Fruit fly (Drosophila melanogaster) whole organism, embryonic: Measurements from ENCODE around the gene CG7276.
A peak's percentile ranks its signal among the peaks of the same experiment; 100 is the strongest.

ENCODE experiments used
- Atf-2 ChIP-seq: fragments of 200-800 bp; sonication (Bioruptor generic); optimal IDR thresholded peaks from 2 replicates; lab custom pipeline; 2016; ENCODE audit warnings: missing biosample characterization, missing genetic modification characterization
- Bdp1 ChIP-seq: fragments of 200-800 bp; sonication (Bioruptor generic); optimal IDR thresholded peaks from 3 replicates; lab custom pipeline; 2016; ENCODE audit warnings: missing biosample characterization, missing genetic modification characterization
- CG11093 ChIP-seq: fragments of 200-800 bp; sonication (Bioruptor generic); IDR thresholded peaks from 3 replicates; pipeline ENCODE4 v1.3.6; 2022; ENCODE audit warnings: missing biosample characterization, missing genetic modification characterization
- CG11695 ChIP-seq: fragments of 200-800 bp; sonication (Bioruptor generic); IDR thresholded peaks from 3 replicates; pipeline ENCODE4 v1.3.6; 2022; ENCODE audit warnings: missing biosample characterization, missing genetic modification characterization
- CG14014 ChIP-seq: fragments of 200-800 bp; sonication (Bioruptor generic); IDR thresholded peaks from 2 replicates; pipeline ENCODE4 v1.3.6; 2022; ENCODE audit warnings: missing biosample characterization, missing genetic modification characterization
- CG1603 ChIP-seq: fragments of 200-800 bp; sonication (Bioruptor generic); optimal IDR thresholded peaks from 2 replicates; lab custom pipeline; 2019; ENCODE audit warnings: missing biosample characterization, mild to moderate bottlenecking, missing genetic modification characterization, moderate library complexity
- CG16779 ChIP-seq: fragments of 200-800 bp; sonication (Bioruptor generic); IDR thresholded peaks from 2 replicates; pipeline ENCODE4 v1.3.6; 2022; ENCODE audit warnings: missing biosample characterization, missing genetic modification characterization
- CG17359 ChIP-seq: fragments of 200-800 bp; sonication (Bioruptor generic); optimal IDR thresholded peaks from 3 replicates; lab custom pipeline; 2018; ENCODE audit warnings: missing biosample characterization, mild to moderate bottlenecking, missing genetic modification characterization, moderate library complexity
- CG17612 ChIP-seq: fragments of 200-800 bp; sonication (Bioruptor generic); IDR thresholded peaks from 2 replicates; pipeline ENCODE4 v1.3.6; 2022; ENCODE audit warnings: missing biosample characterization, missing genetic modification characterization
- CG17829 ChIP-seq: fragments of 200-800 bp; optimal IDR thresholded peaks from 2 replicates; lab custom pipeline; 2019; ENCODE audit warnings: missing biosample characterization, mild to moderate bottlenecking, missing genetic modification characterization, moderate library complexity
- CG17912 ChIP-seq: fragments of 200-800 bp; sonication (Bioruptor generic); optimal IDR thresholded peaks from 2 replicates; lab custom pipeline; 2018; ENCODE audit warnings: missing biosample characterization, mild to moderate bottlenecking, missing genetic modification characterization
- CG2199 ChIP-seq: fragments of 200-800 bp; sonication (Bioruptor generic); IDR thresholded peaks from 3 replicates; pipeline ENCODE4 v1.3.6; 2022; ENCODE audit warnings: missing biosample characterization, missing genetic modification characterization
- CG2678 ChIP-seq: fragments of 200-800 bp; sonication (Bioruptor generic); optimal IDR thresholded peaks from 3 replicates; lab custom pipeline; 2019; ENCODE audit warnings: missing biosample characterization, mild to moderate bottlenecking, missing genetic modification characterization, moderate library complexity
- CG31365 ChIP-seq: fragments of 200-800 bp; sonication (Bioruptor generic); optimal IDR thresholded peaks from 2 replicates; lab custom pipeline; 2018; ENCODE audit warnings: missing biosample characterization, mild to moderate bottlenecking, missing genetic modification characterization
- CG3407 ChIP-seq: fragments of 200-800 bp; sonication (Bioruptor generic); optimal IDR thresholded peaks from 2 replicates; lab custom pipeline; 2018; ENCODE audit warnings: missing biosample characterization, mild to moderate bottlenecking, missing genetic modification characterization
- CG3838 ChIP-seq: fragments of 200-800 bp; sonication (Bioruptor generic); optimal IDR thresholded peaks from 3 replicates; lab custom pipeline; 2016; ENCODE audit warnings: missing biosample characterization, missing genetic modification characterization
- CG4360 ChIP-seq: fragments of 200-800 bp; sonication (Bioruptor generic); IDR thresholded peaks from 2 replicates; pipeline ENCODE4 v1.3.6; 2022; ENCODE audit warnings: missing biosample characterization, missing genetic modification characterization
- CG7372 ChIP-seq: fragments of 200-800 bp; sonication (Bioruptor generic); IDR thresholded peaks from 2 replicates; pipeline ENCODE4 v1.3.6; 2022; ENCODE audit warnings: missing biosample characterization, missing genetic modification characterization
- CG7987 ChIP-seq: fragments of 200-800 bp; sonication (Bioruptor generic); optimal IDR thresholded peaks from 2 replicates; lab custom pipeline; 2018; ENCODE audit warnings: missing biosample characterization, mild to moderate bottlenecking, missing genetic modification characterization, moderate library complexity
- CG8478 ChIP-seq: fragments of >200 bp; optimal IDR thresholded peaks from 2 replicates; lab custom pipeline; 2018
- D19B ChIP-seq: fragments of 200-800 bp; sonication (Bioruptor generic); optimal IDR thresholded peaks from 2 replicates; lab custom pipeline; 2017; ENCODE audit warnings: missing biosample characterization, mild to moderate bottlenecking, missing genetic modification characterization
- Dll ChIP-seq: fragments of 200-800 bp; sonication (Bioruptor generic); IDR thresholded peaks from 4 replicates; pipeline ENCODE4 v1.3.6; 2022; ENCODE audit warnings: missing biosample characterization, missing genetic modification characterization; ENCODE audit not compliant: partially characterized antibody
- Fer2 ChIP-seq: fragments of 200-800 bp; sonication (Bioruptor generic); optimal IDR thresholded peaks from 2 replicates; lab custom pipeline; 2018; ENCODE audit warnings: missing biosample characterization, mild to moderate bottlenecking, missing genetic modification characterization, moderate library complexity
- Gsc ChIP-seq: fragments of 200-800 bp; sonication (Bioruptor generic); IDR thresholded peaks from 2 replicates; pipeline ENCODE4 v1.3.6; 2022; ENCODE audit warnings: missing biosample characterization, missing genetic modification characterization
- Lhr ChIP-seq: fragments of 200-800 bp; sonication (Bioruptor generic); optimal IDR thresholded peaks from 3 replicates; lab custom pipeline; 2017; ENCODE audit warnings: mild to moderate bottlenecking, missing biosample characterization, missing genetic modification reagents, missing genetic modification characterization
- Mad ChIP-seq: fragments of 200-800 bp; sonication (Bioruptor generic); optimal IDR thresholded peaks from 2 replicates; lab custom pipeline; 2016; ENCODE audit warnings: missing biosample characterization, missing genetic modification characterization
- Meics ChIP-seq: fragments of 200-800 bp; sonication (Bioruptor generic); optimal IDR thresholded peaks from 2 replicates; lab custom pipeline; 2017; ENCODE audit warnings: missing biosample characterization, mild to moderate bottlenecking, missing genetic modification characterization
- Myb ChIP-seq: fragments of 200-800 bp; sonication (Bioruptor generic); optimal IDR thresholded peaks from 2 replicates; lab custom pipeline; 2016; ENCODE audit warnings: missing biosample characterization, missing genetic modification characterization
- Nf-YA ChIP-seq: fragments of 200-800 bp; sonication (Bioruptor generic); IDR thresholded peaks from 2 replicates; pipeline ENCODE4 v1.3.6; 2022; ENCODE audit warnings: missing biosample characterization, missing genetic modification characterization
- PHDP ChIP-seq: fragments of 200-800 bp; sonication (Bioruptor generic); optimal IDR thresholded peaks from 3 replicates; lab custom pipeline; 2018; ENCODE audit warnings: missing biosample characterization, mild to moderate bottlenecking, missing genetic modification characterization, moderate library complexity
- Poxn ChIP-seq: fragments of 200-800 bp; sonication (Bioruptor generic); IDR thresholded peaks from 2 replicates; pipeline ENCODE4 v1.3.6; 2022; ENCODE audit warnings: missing biosample characterization, missing genetic modification characterization
- Ptx1 ChIP-seq: fragments of 200-800 bp; sonication (Bioruptor generic); IDR thresholded peaks from 2 replicates; pipeline ENCODE4 v1.3.6; 2022; ENCODE audit warnings: missing biosample characterization, missing genetic modification characterization
- Spps ChIP-seq: fragments of 200-800 bp; sonication (Bioruptor generic); optimal IDR thresholded peaks from 2 replicates; lab custom pipeline; 2018; ENCODE audit warnings: missing biosample characterization, mild to moderate bottlenecking, missing genetic modification characterization
- Taf1 ChIP-seq: fragments of 200-800 bp; sonication (Bioruptor generic); IDR thresholded peaks from 2 replicates; pipeline ENCODE4 v1.3.6; 2022; ENCODE audit warnings: missing biosample characterization, missing genetic modification characterization
- Usf ChIP-seq: fragments of 200-800 bp; sonication (Bioruptor generic); optimal IDR thresholded peaks from 2 replicates; lab custom pipeline; 2017; ENCODE audit warnings: missing genotype, missing biosample characterization, missing genetic modification characterization
- bab2 ChIP-seq: fragments of 200-800 bp; sonication (Bioruptor generic); optimal IDR thresholded peaks from 2 replicates; lab custom pipeline; 2016; ENCODE audit warnings: missing biosample characterization, missing genetic modification characterization
- btn ChIP-seq: fragments of 200-800 bp; sonication (Bioruptor generic); optimal IDR thresholded peaks from 2 replicates; lab custom pipeline; 2016; ENCODE audit warnings: missing biosample characterization, missing genetic modification characterization
- dati ChIP-seq: fragments of 200-800 bp; sonication (Bioruptor generic); IDR thresholded peaks from 2 replicates; pipeline ENCODE4 v1.3.6; 2022; ENCODE audit warnings: missing biosample characterization, missing genetic modification characterization
- eyg ChIP-seq: fragments of 200-800 bp; sonication (Bioruptor generic); optimal IDR thresholded peaks from 3 replicates; lab custom pipeline; 2016; ENCODE audit warnings: missing biosample characterization, missing genetic modification characterization
- fd102C ChIP-seq: fragments of 200-800 bp; sonication (Bioruptor generic); optimal IDR thresholded peaks from 2 replicates; lab custom pipeline; 2018; ENCODE audit warnings: missing biosample characterization, mild to moderate bottlenecking, missing genetic modification characterization, moderate library complexity
- fd64A ChIP-seq: fragments of 200-800 bp; sonication (Bioruptor generic); optimal IDR thresholded peaks from 3 replicates; lab custom pipeline; 2018; ENCODE audit warnings: missing biosample characterization, mild to moderate bottlenecking, missing genetic modification characterization
- hth ChIP-seq: fragments of >200 bp; optimal IDR thresholded peaks from 2 replicates; lab custom pipeline; 2017; ENCODE audit warnings: inconsistent platforms
- lola ChIP-seq, 3 experiments: fragments of >200 bp in 2 of 3; fragments of 200-800 bp in 1 of 3; sonication (Bioruptor generic) in 1 of 3; optimal IDR thresholded peaks; 2 replicates each; lab custom pipeline; 2017 to 2019; ENCODE audit warnings: missing biosample characterization in 3 of 3, missing genetic modification characterization in 3 of 3, mild to moderate bottlenecking in 1 of 3, moderate library complexity in 1 of 3
- onecut ChIP-seq: fragments of 200-800 bp; sonication (Bioruptor generic); IDR thresholded peaks from 2 replicates; pipeline ENCODE4 v1.3.6; 2022; ENCODE audit warnings: missing biosample characterization, missing genetic modification characterization
- peb ChIP-seq: fragments of 200-800 bp; sonication (Bioruptor generic); IDR thresholded peaks from 2 replicates; pipeline ENCODE4 v1.3.6; 2022; ENCODE audit warnings: missing biosample characterization, missing genetic modification characterization
- pho ChIP-seq: fragments of 200-800 bp; sonication (Bioruptor generic); optimal IDR thresholded peaks from 2 replicates; lab custom pipeline; 2016; ENCODE audit warnings: missing biosample characterization, missing genetic modification characterization
- pita ChIP-seq: fragments of 200-800 bp; sonication (Bioruptor generic); optimal IDR thresholded peaks from 2 replicates; lab custom pipeline; 2017; ENCODE audit warnings: missing biosample characterization, mild to moderate bottlenecking, missing genetic modification characterization
- psq ChIP-seq: fragments of 200-800 bp; sonication (Bioruptor generic); optimal IDR thresholded peaks from 2 replicates; lab custom pipeline; 2017; ENCODE audit warnings: missing biosample characterization, missing genetic modification characterization
- sd ChIP-seq: fragments of 200-800 bp; sonication (Bioruptor generic); optimal IDR thresholded peaks from 3 replicates; lab custom pipeline; 2018; ENCODE audit warnings: missing biosample characterization, mild to moderate bottlenecking, missing genetic modification characterization, moderate library complexity
- slp2 ChIP-seq: fragments of 200-800 bp; sonication (Bioruptor generic); optimal IDR thresholded peaks from 2 replicates; lab custom pipeline; 2016; ENCODE audit warnings: missing biosample characterization, missing genetic modification characterization
- toy ChIP-seq: fragments of 200-800 bp; sonication (Bioruptor generic); IDR thresholded peaks from 2 replicates; pipeline ENCODE4 v1.3.6; 2022; ENCODE audit warnings: missing biosample characterization, missing genetic modification characterization
- trh ChIP-seq: fragments of 200-800 bp; sonication (Bioruptor generic); optimal IDR thresholded peaks from 2 replicates; lab custom pipeline; 2016; ENCODE audit warnings: missing biosample characterization, missing genetic modification characterization
- zf30C ChIP-seq: fragments of 200-800 bp; sonication (Bioruptor generic); optimal IDR thresholded peaks from 3 replicates; lab custom pipeline; 2018; ENCODE audit warnings: missing biosample characterization, mild to moderate bottlenecking, missing genetic modification characterization

The CG7276 gene

dm6 chr3L:15514405-15514804 is 16.4 kb downstream of the CG7276 start (continued):
- TF ChIP-seq Gsc (GFP tag; lab: Robert Waterston, UW) (no peak), CG17829 (tag; lab: Kevin White, UChicago) (no peak), CG7372 (no peak), Dll (GFP tag; lab: Robert Waterston, UW) (peak; percentile 61), CG11093 (GFP tag; lab: Robert Waterston, UW) (no peak), CG2199 (peak; percentile 40; the same call in 1 of the 3 replicates), onecut (GFP tag; lab: Robert Waterston, UW) (no peak), CG4360 (GFP tag; lab: Robert Waterston, UW) (no peak), btn (GFP tag; lab: Kevin White, UChicago) (no peak), sd (tag; lab: Kevin White, UChicago) (peak; percentile 90), CG14014 (peak; percentile 20; the same call in 1 of the 2 replicates), Spps (tag; lab: Kevin White, UChicago) (no peak), Fer2 (tag; lab: Kevin White, UChicago) (no peak), Meics (no peak), CG17912 (GFP tag; lab: Kevin White, UChicago) (no peak), CG3838 (no peak), CG17612 (GFP tag; lab: Robert Waterston, UW) (no peak), CG11695 (peak; percentile 26; the same call in 1 of the 3 replicates), CG7987 (GFP tag; lab: Kevin White, UChicago) (peak; percentile 58), Myb (GFP tag; lab: Kevin White, UChicago) (no peak), Usf (GFP tag; lab: Kevin White, UChicago) (no peak), PHDP (no peak), psq (GFP tag; lab: Kevin White, UChicago) (no peak), CG3407 (no peak), CG17359 (no peak), eyg (GFP tag; lab: Kevin White, UChicago) (no peak), Mad (no peak), Bdp1 (GFP tag; lab: Kevin White, UChicago) (no peak), toy (GFP tag; lab: Robert Waterston, UW) (no peak), Poxn (GFP tag; lab: Robert Waterston, UW) (no peak), fd102C (GFP tag; lab: Kevin White, UChicago) (no peak), slp2 (GFP tag; lab: Kevin White, UChicago) (no peak), fd64A (GFP tag; lab: Kevin White, UChicago) (no peak), pho (GFP tag; lab: Kevin White, UChicago) (no peak), Nf-YA (GFP tag; lab: Robert Waterston, UW) (no peak), pita (GFP tag; lab: Kevin White, UChicago) (no peak), bab2 (GFP tag; lab: Kevin White, UChicago) (no peak), Lhr (no peak), Ptx1 (GFP tag; lab: Robert Waterston, UW) (no peak), dati (GFP tag; lab: Robert Waterston, UW) (no peak), trh (GFP tag; lab: Kevin White, UChicago) (no peak), zf30C (GFP tag; lab: Kevin White, UChicago) (no peak), CG8478 (lab: Kevin White, UChicago) (no peak), CG2678 (tag; lab: Kevin White, UChicago) (no peak), hth (lab: Kevin White, UChicago) (no peak), D19B (GFP tag; lab: Kevin White, UChicago) (no peak), Taf1 (GFP tag; lab: Robert Waterston, UW) (no peak), CG1603 (tag; lab: Kevin White, UChicago) (no peak), CG16779 (GFP tag; lab: Robert Waterston, UW) (no peak), lola (GFP tag; optimal IDR thresholded peaks at IDR 0.05; lab: Kevin White, UChicago) (no peak), Atf-2 (no peak), peb (no peak), CG31365 (tag; lab: Kevin White, UChicago) (no peak)
